Worm (Caenorhabditis elegans): Measurements from ENCODE around the gene nol-56.

DNA sequence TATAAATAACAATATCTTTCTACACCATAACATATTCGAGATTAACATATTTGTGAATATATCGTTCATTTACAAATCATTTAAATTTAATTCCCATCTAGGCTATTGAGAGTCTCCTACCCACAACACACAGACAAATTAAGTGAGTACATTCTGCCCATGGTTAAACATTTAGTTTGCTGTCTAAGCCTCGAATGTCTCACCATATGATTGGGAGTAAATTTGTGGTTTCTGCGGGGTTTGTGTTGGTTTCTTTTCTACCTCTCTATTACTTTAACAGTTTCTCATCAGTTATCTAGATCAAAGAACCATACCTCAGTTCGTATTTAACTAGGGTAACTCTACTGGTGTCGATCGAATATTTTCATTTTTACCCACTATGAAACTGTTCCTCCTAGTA is 45.7 kb upstream of the nol-56 start, which contains the start of gene ugt-2:
- TF ChIP-seq dmd-8 (GFP tag; IDR thresholded peaks at IDR 0.05) (no peak), arid-1 (GFP tag; conservative IDR thresholded peaks at IDR 0.05) (no peak), mdt-29 (GFP tag; IDR thresholded peaks at IDR 0.05) (no peak), lin-39 (tag; optimal IDR thresholded peaks at IDR 0.05) (no peak), nhr-237 (tag; optimal IDR thresholded peaks at IDR 0.05) (no peak), lsy-2 (tag; optimal IDR thresholded peaks at IDR 0.05) (no peak), ces-1 (GFP tag; optimal IDR thresholded peaks at IDR 0.05) (no peak), lir-3 (tag; optimal IDR thresholded peaks at IDR 0.05) (no peak), zag-1 (tag; optimal IDR thresholded peaks at IDR 0.05) (no peak), hif-1 (tag; optimal IDR thresholded peaks at IDR 0.05) (no peak), unc-62 (GFP tag; optimal IDR thresholded peaks at IDR 0.05 in 1 of 2) (peak in 1 of 2 experiments; percentile 89), unc-62 (tag; optimal IDR thresholded peaks at IDR 0.05) (no peak)

All from whole organism, L4 larva.